Worm (Caenorhabditis elegans) whole organism, young adult: Measurements from ENCODE around the gene fipr-12.

Experiments
- B0019.2 ChIP-seq: fragments of 200-800 bp; sonication (Bioruptor generic); conservative IDR thresholded peaks from 2 replicates; pipeline ENCODE4 v1.3.6; 2022; ENCODE audit warnings: missing genetic modification reagents, missing genetic modification characterization, missing compliant biosample characterization
- B0336.3 ChIP-seq: fragments of 200-800 bp; sonication (Bioruptor generic); IDR thresholded peaks from 2 replicates; pipeline ENCODE4 v1.3.6; 2022; ENCODE audit warnings: missing genetic modification characterization, missing compliant biosample characterization
- C06A6.2 ChIP-seq: fragments of 200-800 bp; sonication (Bioruptor generic); conservative IDR thresholded peaks from 2 replicates; pipeline ENCODE4 v1.3.6; 2022; ENCODE audit warnings: missing genetic modification characterization, missing compliant biosample characterization
- F23B12.7 ChIP-seq: sonication (generic microtip); optimal IDR thresholded peaks from 2 replicates; lab custom pipeline; 2017; ENCODE audit warnings: missing genetic modification characterization, mild to moderate bottlenecking, missing compliant biosample characterization, antibody characterized with exemption, moderate library complexity; ENCODE audit not compliant: insufficient read depth
- F57C9.4 ChIP-seq: sonication (generic microtip); optimal IDR thresholded peaks from 2 replicates; lab custom pipeline; 2017; ENCODE audit warnings: mild to moderate bottlenecking, missing genetic modification characterization, missing compliant biosample characterization
- K12H6.12 ChIP-seq: fragments of 200-800 bp; sonication (Bioruptor generic); optimal IDR thresholded peaks from 2 replicates; lab custom pipeline; 2018; ENCODE audit warnings: mild to moderate bottlenecking, missing genetic modification characterization, missing compliant biosample characterization
- Y53F4B.3 ChIP-seq: fragments of 200-800 bp; sonication (Bioruptor generic); IDR thresholded peaks from 2 replicates; pipeline ENCODE4 v1.3.6; 2022; ENCODE audit warnings: missing genetic modification reagents, missing genetic modification characterization, missing compliant biosample characterization
- Y53G8AR.9 ChIP-seq: fragments of 200-800 bp; sonication (Bioruptor generic); conservative IDR thresholded peaks from 2 replicates; pipeline ENCODE4 v1.3.6; 2022; ENCODE audit warnings: missing genetic modification reagents, missing genetic modification characterization, missing compliant biosample characterization
- Y95B8A.8 ChIP-seq: fragments of 200-800 bp; sonication (Bioruptor generic); IDR thresholded peaks from 2 replicates; pipeline ENCODE4 v1.3.6; 2022; ENCODE audit warnings: missing genetic modification reagents, missing genetic modification characterization, missing compliant biosample characterization
- akir-1 ChIP-seq: fragments of 200-800 bp; sonication (Bioruptor generic); optimal IDR thresholded peaks from 2 replicates; lab custom pipeline; 2018; ENCODE audit warnings: mild to moderate bottlenecking, missing genetic modification characterization, moderate library complexity, missing compliant biosample characterization
- ama-1 ChIP-seq, 3 experiments: fragments of 150-350 bp in 1 of 3; sonication (generic microtip) in 2 of 3; optimal IDR thresholded peaks; 2 replicates each; lab custom pipeline; 2014 to 2018; ENCODE audit warnings: missing biosample characterization in 2 of 3, missing genetic modification characterization in 2 of 3, missing genetic modification reagents in 2 of 3
- aptf-2 ChIP-seq: fragments of 200-800 bp; sonication (Bioruptor generic); conservative IDR thresholded peaks from 2 replicates; pipeline ENCODE4 v1.3.6; 2022; ENCODE audit warnings: missing genetic modification reagents, missing genetic modification characterization, missing compliant biosample characterization
- athp-1 ChIP-seq: sonication (generic microtip); optimal IDR thresholded peaks from 2 replicates; lab custom pipeline; 2017; ENCODE audit warnings: mild to moderate bottlenecking, missing genetic modification characterization, missing compliant biosample characterization
- cebp-1 ChIP-seq, 2 experiments: fragments of 200-800 bp in 1 of 2; sonication (Bioruptor generic) in 1 of 2; sonication (generic microtip) in 1 of 2; IDR thresholded peaks in 1 of 2; optimal IDR thresholded peaks in 1 of 2; 2 replicates each; pipeline versions ENCODE4 v1.3.6 to Lab custom; 2017 to 2022; ENCODE audit warnings: missing compliant biosample characterization in 2 of 2, missing genetic modification characterization in 2 of 2, mild to moderate bottlenecking in 1 of 2, missing genetic modification reagents in 1 of 2, moderate library complexity in 1 of 2
- cebp-2 ChIP-seq: fragments of 200-800 bp; sonication (Bioruptor generic); IDR thresholded peaks from 2 replicates; pipeline ENCODE4 v1.3.6; 2022; ENCODE audit warnings: missing genetic modification characterization, missing compliant biosample characterization
- ceh-91 ChIP-seq: fragments of 200-800 bp; sonication (Bioruptor generic); IDR thresholded peaks from 2 replicates; pipeline ENCODE4 v1.3.6; 2022; ENCODE audit warnings: missing genetic modification reagents, missing genetic modification characterization, missing compliant biosample characterization
- die-1 ChIP-seq: sonication (generic microtip); optimal IDR thresholded peaks from 2 replicates; lab custom pipeline; 2016; ENCODE audit warnings: missing genotype, mild to moderate bottlenecking, missing genetic modification characterization, missing compliant biosample characterization
- dox-1 ChIP-seq: fragments of 200-800 bp; sonication (Bioruptor generic); IDR thresholded peaks from 2 replicates; pipeline ENCODE4 v1.3.6; 2022; ENCODE audit warnings: missing genetic modification reagents, missing genetic modification characterization, missing compliant biosample characterization
- efl-1 ChIP-seq: fragments of 150-350 bp; optimal IDR thresholded peaks from 2 replicates; lab custom pipeline; 2014; ENCODE audit warnings: missing biosample characterization, missing genetic modification reagents, missing genetic modification characterization
- egrh-3 ChIP-seq: fragments of 200-800 bp; sonication (Bioruptor generic); IDR thresholded peaks from 2 replicates; pipeline ENCODE4 v1.3.6; 2022; ENCODE audit warnings: missing genetic modification reagents, missing genetic modification characterization, missing compliant biosample characterization
- him-1 ChIP-seq: sonication (generic microtip); optimal IDR thresholded peaks from 2 replicates; lab custom pipeline; 2016; ENCODE audit warnings: missing genotype, missing genetic modification reagents, missing genetic modification characterization, missing compliant biosample characterization
- hsf-1 ChIP-seq: fragments of 200-800 bp; sonication (Bioruptor generic); IDR thresholded peaks from 2 replicates; pipeline ENCODE4 v1.3.6; 2022; ENCODE audit warnings: missing genetic modification reagents, missing genetic modification characterization, missing compliant biosample characterization
- let-526 ChIP-seq: fragments of 200-800 bp; sonication (Bioruptor generic); IDR thresholded peaks from 2 replicates; pipeline ENCODE4 v1.3.6; 2022; ENCODE audit warnings: missing genetic modification reagents, missing genetic modification characterization, missing compliant biosample characterization
- lin-26 ChIP-seq: fragments of 200-800 bp; sonication (Bioruptor generic); IDR thresholded peaks from 2 replicates; pipeline ENCODE4 v1.3.6; 2022; ENCODE audit warnings: missing genetic modification reagents, missing genetic modification characterization, missing compliant biosample characterization
- lir-1 ChIP-seq: fragments of 200-800 bp; sonication (Bioruptor generic); conservative IDR thresholded peaks from 2 replicates; pipeline ENCODE4 v1.3.6; 2022; ENCODE audit warnings: missing genetic modification reagents, missing genetic modification characterization, missing compliant biosample characterization
- madf-3 ChIP-seq: fragments of 200-800 bp; sonication (Bioruptor generic); IDR thresholded peaks from 2 replicates; pipeline ENCODE4 v1.3.6; 2022; ENCODE audit warnings: missing genetic modification reagents, missing genetic modification characterization, missing compliant biosample characterization
- mes-4 ChIP-seq: sonication (generic microtip); optimal IDR thresholded peaks from 2 replicates; lab custom pipeline; 2016; ENCODE audit warnings: missing genotype, missing genetic modification characterization, missing compliant biosample characterization
- mxl-1 ChIP-seq: sonication (generic microtip); optimal IDR thresholded peaks from 2 replicates; lab custom pipeline; 2016; ENCODE audit warnings: missing genetic modification characterization, missing compliant biosample characterization
- nhr-120 ChIP-seq: fragments of 200-800 bp; sonication (Bioruptor generic); IDR thresholded peaks from 2 replicates; pipeline ENCODE4 v1.3.6; 2022; ENCODE audit warnings: missing genetic modification characterization, missing compliant biosample characterization
- nhr-179 ChIP-seq: sonication (generic microtip); optimal IDR thresholded peaks from 2 replicates; lab custom pipeline; 2016; ENCODE audit warnings: mild to moderate bottlenecking, missing genetic modification characterization, missing compliant biosample characterization
- pbrm-1 ChIP-seq: fragments of 200-800 bp; sonication (Bioruptor generic); IDR thresholded peaks from 2 replicates; pipeline ENCODE4 v1.3.6; 2022; ENCODE audit warnings: missing genetic modification reagents, missing genetic modification characterization, missing compliant biosample characterization
- rcor-1 ChIP-seq: fragments of 200-800 bp; sonication (Bioruptor generic); IDR thresholded peaks from 2 replicates; pipeline ENCODE4 v1.3.6; 2022; ENCODE audit warnings: missing genetic modification reagents, missing genetic modification characterization, missing compliant biosample characterization
- sdz-38 ChIP-seq: sonication (generic microtip); optimal IDR thresholded peaks from 2 replicates; lab custom pipeline; 2016; ENCODE audit warnings: missing genotype, missing genetic modification characterization, missing compliant biosample characterization
- sea-2 ChIP-seq: fragments of 200-800 bp; sonication (Bioruptor generic); IDR thresholded peaks from 2 replicates; pipeline ENCODE4 v1.3.6; 2022; ENCODE audit warnings: missing genetic modification characterization, missing compliant biosample characterization
- snpc-3.4 ChIP-seq: sonication (generic microtip); optimal IDR thresholded peaks from 2 replicates; lab custom pipeline; 2017; ENCODE audit warnings: missing genetic modification characterization, mild to moderate bottlenecking, missing compliant biosample characterization, antibody characterized with exemption, moderate library complexity, missing genotype, missing genetic modification reagents
- tlf-1 ChIP-seq: fragments of 200-800 bp; sonication (Bioruptor generic); optimal IDR thresholded peaks from 2 replicates; lab custom pipeline; 2018; ENCODE audit warnings: mild to moderate bottlenecking, missing genetic modification characterization, missing compliant biosample characterization
- unc-130 ChIP-seq: sonication (generic microtip); optimal IDR thresholded peaks from 2 replicates; lab custom pipeline; 2016; ENCODE audit warnings: missing genetic modification reagents, missing genetic modification characterization, missing compliant biosample characterization
- zfh-2 ChIP-seq: fragments of 200-800 bp; sonication (Bioruptor generic); conservative IDR thresholded peaks from 2 replicates; pipeline ENCODE4 v1.3.6; 2022; ENCODE audit warnings: missing genetic modification reagents, missing genetic modification characterization, missing compliant biosample characterization
- ztf-22 ChIP-seq: fragments of 200-800 bp; sonication (Bioruptor generic); optimal IDR thresholded peaks from 2 replicates; lab custom pipeline; 2018; ENCODE audit warnings: mild to moderate bottlenecking, missing genetic modification characterization, moderate library complexity, missing compliant biosample characterization
- ztf-28 ChIP-seq: fragments of 200-800 bp; sonication (Bioruptor generic); IDR thresholded peaks from 2 replicates; pipeline ENCODE4 v1.3.6; 2022; ENCODE audit warnings: missing genetic modification reagents, missing genetic modification characterization, missing compliant biosample characterization
- ztf-6 ChIP-seq: fragments of 200-800 bp; sonication (Bioruptor generic); IDR thresholded peaks from 2 replicates; pipeline ENCODE4 v1.3.6; 2022; ENCODE audit warnings: missing genetic modification reagents, missing genetic modification characterization, missing compliant biosample characterization

fipr-12 gene

ce11 chrV:9962916-9963315 lies 19.8 kb downstream of the fipr-12 start:
- TF ChIP-seq zfh-2 (GFP tag; lab: Robert Waterston, UW) (peak; percentile 57), him-1 (tag; lab: Kevin White, UChicago) (no peak)

ce11 chrV:9964152-9964785 lies 21.1 kb downstream of the fipr-12 start:
- TF ChIP-seq hsf-1 (GFP tag; lab: Robert Waterston, UW) (0 out of 2 replicates have a peak, but pooled peaks have one; percentile 33), tlf-1 (no peak), K12H6.12 (peak; percentile 9), zfh-2 (GFP tag; lab: Robert Waterston, UW) (peak; percentile 83), cebp-1 (GFP tag; IDR thresholded peaks at IDR 0.05; lab: Robert Waterston, UW) (no peak), cebp-1 (tag; optimal IDR thresholded peaks at IDR 0.05; lab: Kevin White, UChicago) (peak; percentile 3)

- TF ChIP-seq F23B12.7 (tag; lab: Kevin White, UChicago) (no peak), zfh-2 (GFP tag; lab: Robert Waterston, UW) (peak; percentile 36; the same call in 1 of the 2 replicates), sea-2 (GFP tag; lab: Robert Waterston, UW) (no peak), Y53G8AR.9 (GFP tag; lab: Robert Waterston, UW) (no peak), sdz-38 (no peak), ztf-6 (GFP tag; lab: Robert Waterston, UW) (no peak), Y53F4B.3 (GFP tag; lab: Robert Waterston, UW) (no peak), let-526 (GFP tag; lab: Robert Waterston, UW) (no peak), C06A6.2 (no peak), madf-3 (GFP tag; lab: Robert Waterston, UW) (0 out of 2 replicates have a peak, but pooled peaks have one; percentile 19), F57C9.4 (tag; lab: Kevin White, UChicago) (no peak)
Observed at ce11 chrV:9965891-9966290, 22.8 kb downstream of the fipr-12 start.

- TF ChIP-seq Y53G8AR.9 (GFP tag; lab: Robert Waterston, UW) = 0 out of 2 replicates have a peak, but pooled peaks have one; percentile 35
- TF ChIP-seq dox-1 (GFP tag; lab: Robert Waterston, UW) = peak; percentile 87
- peak; percentile 96 for TF ChIP-seq nhr-120 (GFP tag; lab: Robert Waterston, UW)
- peak; percentile 95 for TF ChIP-seq athp-1 (tag; lab: Kevin White, UChicago)
- no peak; the same call in 1 of the 2 replicates for TF ChIP-seq ceh-91 (GFP tag; lab: Robert Waterston, UW)
- TF ChIP-seq ama-1 (optimal IDR thresholded peaks at IDR 0.05; lab: Kevin White, UChicago) = no peak
- peak; percentile 85 to 94 for TF ChIP-seq ama-1 (GFP tag; optimal IDR thresholded peaks at IDR 0.05; lab: Kevin White, UChicago)
- peak; percentile 83 for TF ChIP-seq madf-3 (GFP tag; lab: Robert Waterston, UW)
- TF ChIP-seq akir-1 = peak; percentile 64
- peak; percentile 69 for TF ChIP-seq nhr-179 (tag; lab: Kevin White, UChicago)
- peak; percentile 59; the same call in 1 of the 2 replicates for TF ChIP-seq pbrm-1 (GFP tag; lab: Robert Waterston, UW)
- peak; percentile 97 for TF ChIP-seq die-1 (tag; lab: Kevin White, UChicago)
- peak; percentile 42; the same call in 1 of the 2 replicates for TF ChIP-seq lir-1
- TF ChIP-seq ztf-28 (GFP tag; lab: Robert Waterston, UW) = peak; percentile 92
- TF ChIP-seq lin-26 = peak; percentile 99
- TF ChIP-seq mxl-1 = peak; percentile 98
- TF ChIP-seq let-526 (GFP tag; lab: Robert Waterston, UW) = 0 out of 2 replicates have a peak, but pooled peaks have one; percentile 34
- peak; percentile 32 for TF ChIP-seq efl-1 (GFP tag; lab: Kevin White, UChicago)
- 0 out of 2 replicates have a peak, but pooled peaks have one; percentile 80 for TF ChIP-seq Y95B8A.8
- peak; percentile 92 for TF ChIP-seq mes-4
- no peak for TF ChIP-seq B0019.2 (GFP tag; lab: Robert Waterston, UW)
- 0 out of 2 replicates have a peak, but pooled peaks have one; percentile 44 for TF ChIP-seq aptf-2
- TF ChIP-seq ztf-22 (GFP tag; lab: Kevin White, UChicago) = peak; percentile 75
- TF ChIP-seq snpc-3.4 (tag; lab: Kevin White, UChicago) = peak; percentile 84
- peak; percentile 76 for TF ChIP-seq unc-130 (GFP tag; lab: Kevin White, UChicago)
- peak; percentile 98 for TF ChIP-seq cebp-2
- peak; percentile 69 for TF ChIP-seq rcor-1 (GFP tag; lab: Robert Waterston, UW)
- TF ChIP-seq egrh-3 = peak; percentile 63
- peak; percentile 86 for TF ChIP-seq B0336.3 (GFP tag; lab: Robert Waterston, UW)
Observed at ce11 chrV:9970119-9970518, 27.0 kb downstream of the fipr-12 start.
